Fruit fly (Drosophila melanogaster) whole organism, embryonic: Measurements from ENCODE around the gene osp.
A peak's percentile ranks its signal among the peaks of the same experiment; 100 is the strongest.

Experiments used
- CG13296 ChIP-seq: fragments of 200-800 bp; sonication (Bioruptor generic); optimal IDR thresholded peaks from 3 replicates; lab custom pipeline; 2018; ENCODE audit warnings: missing biosample characterization, mild to moderate bottlenecking, missing genetic modification characterization
- CG15479 ChIP-seq: fragments of 200-800 bp; sonication (Bioruptor generic); optimal IDR thresholded peaks from 3 replicates; lab custom pipeline; 2019; ENCODE audit warnings: missing biosample characterization, mild to moderate bottlenecking, missing genetic modification characterization, moderate library complexity
- Dfd ChIP-seq, 2 experiments: fragments of >200 bp; optimal IDR thresholded peaks; 2 replicates each; lab custom pipeline; 2017; ENCODE audit warnings: missing biosample characterization in 2 of 2, missing genetic modification characterization in 2 of 2
- Dll ChIP-seq: fragments of 200-800 bp; sonication (Bioruptor generic); IDR thresholded peaks from 4 replicates; pipeline ENCODE4 v1.3.6; 2022; ENCODE audit warnings: missing biosample characterization, missing genetic modification characterization; ENCODE audit not compliant: partially characterized antibody
- HmgZ ChIP-seq: fragments of 200-800 bp; sonication (Bioruptor generic); optimal IDR thresholded peaks from 2 replicates; lab custom pipeline; 2018; ENCODE audit warnings: missing biosample characterization, mild to moderate bottlenecking, missing genetic modification characterization
- Meics ChIP-seq: fragments of 200-800 bp; sonication (Bioruptor generic); optimal IDR thresholded peaks from 2 replicates; lab custom pipeline; 2017; ENCODE audit warnings: missing biosample characterization, mild to moderate bottlenecking, missing genetic modification characterization
- Nf-YC ChIP-seq: fragments of 200-800 bp; optimal IDR thresholded peaks from 3 replicates; lab custom pipeline; 2019; ENCODE audit warnings: missing biosample characterization, mild to moderate bottlenecking, missing genetic modification characterization, moderate library complexity
- ash1 ChIP-seq: fragments of 200-800 bp; sonication (Bioruptor generic); optimal IDR thresholded peaks from 2 replicates; lab custom pipeline; 2018; ENCODE audit warnings: missing biosample characterization, mild to moderate bottlenecking, missing genetic modification characterization
- knrl ChIP-seq: fragments of 200-800 bp; sonication (Bioruptor generic); IDR thresholded peaks from 3 replicates; pipeline ENCODE4 v1.3.6; 2022; ENCODE audit warnings: missing biosample characterization, missing genetic modification characterization; ENCODE audit not compliant: partially characterized antibody
- lola ChIP-seq, 3 experiments: fragments of >200 bp in 2 of 3; fragments of 200-800 bp in 1 of 3; sonication (Bioruptor generic) in 1 of 3; optimal IDR thresholded peaks; 2 replicates each; lab custom pipeline; 2017 to 2019; ENCODE audit warnings: missing biosample characterization in 3 of 3, missing genetic modification characterization in 3 of 3, mild to moderate bottlenecking in 1 of 3, moderate library complexity in 1 of 3
- oc ChIP-seq: fragments of 200-800 bp; sonication (Bioruptor generic); optimal IDR thresholded peaks from 2 replicates; lab custom pipeline; 2018; ENCODE audit warnings: missing biosample characterization, mild to moderate bottlenecking, missing genetic modification characterization, moderate library complexity
- p53 ChIP-seq: fragments of 200-800 bp; sonication (Bioruptor generic); optimal IDR thresholded peaks from 2 replicates; lab custom pipeline; 2016; ENCODE audit warnings: missing biosample characterization, missing genetic modification characterization
- wor ChIP-seq: fragments of 200-800 bp; sonication (Bioruptor generic); IDR thresholded peaks from 2 replicates; pipeline ENCODE4 v1.3.6; 2022; ENCODE audit warnings: missing biosample characterization, missing genetic modification characterization

dm6 chr2L:14577167-14577566 lies 112.0 kb downstream of the osp start:
- TF ChIP-seq lola (GFP tag; optimal IDR thresholded peaks at IDR 0.05; lab: Kevin White, UChicago) (no peak), knrl (GFP tag; lab: Robert Waterston, UW) (no peak), oc (tag; lab: Kevin White, UChicago) (no peak), Dfd (GFP tag; optimal IDR thresholded peaks at IDR 0.05; lab: Kevin White, UChicago) (no peak), wor (GFP tag; lab: Robert Waterston, UW) (no peak), CG15479 (GFP tag; lab: Kevin White, UChicago) (peak; percentile 38), Meics (GFP tag; lab: Kevin White, UChicago) (no peak), CG13296 (GFP tag; lab: Kevin White, UChicago) (no peak), HmgZ (no peak), Dll (no peak), ash1 (GFP tag; lab: Kevin White, UChicago) (no peak), Nf-YC (tag; lab: Kevin White, UChicago) (no peak), p53 (no peak)
